ENCODE assay signal across 8 worm cellular contexts in the genomic region with DNA sequence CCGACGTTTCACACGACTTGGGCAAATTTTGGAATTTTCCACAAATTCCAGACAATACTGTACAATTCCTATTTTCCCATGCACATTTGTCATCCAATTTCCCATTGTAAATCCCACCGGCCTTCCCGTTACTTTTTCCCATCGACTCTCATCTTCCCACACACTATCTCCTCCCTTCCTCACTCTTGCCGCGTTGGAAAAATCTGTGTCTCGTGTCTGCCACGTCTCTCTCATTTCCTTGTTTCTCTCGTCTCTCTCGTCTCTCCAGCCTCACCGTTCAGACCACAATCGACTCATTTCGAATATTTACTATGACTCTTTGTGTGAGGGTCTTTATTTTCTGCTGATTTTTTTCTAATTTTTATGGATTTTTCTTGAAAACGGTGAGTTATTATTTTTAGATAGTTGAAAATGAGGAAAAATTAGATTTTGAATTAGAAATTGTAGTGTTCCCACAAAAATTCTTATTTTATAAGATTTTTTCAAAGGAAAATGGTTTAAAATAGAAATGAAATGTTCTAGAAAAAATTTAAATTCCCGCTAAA.
TF ChIP-seq lines count a peak whose summit lies in the region.

TSS of gene K02E2.11 (plus strand) at position 251 of the 545 bp plus-strand sequence.

TF ChIP-seq in whole organism, L1 larva, 84 proteins besides CTCF, POLR2A, EP300 and RAD21 (continues in another document):
- TF ChIP-seq efl-3 (GFP tag; optimal IDR thresholded peaks at IDR 0.05; lab: Kevin White, UChicago) (no peak), nhr-85 (tag; lab: Kevin White, UChicago) (no peak), lin-13 (GFP tag; optimal IDR thresholded peaks at IDR 0.05; lab: Kevin White, UChicago) (no peak), swsn-7 (tag; optimal IDR thresholded peaks at IDR 0.05; lab: Kevin White, UChicago) (peak; percentile 53), lsy-2 (tag; optimal IDR thresholded peaks at IDR 0.05; lab: Kevin White, UChicago) (peak; percentile 23 to 44), mep-1 (tag; optimal IDR thresholded peaks at IDR 0.05; lab: Kevin White, UChicago) (peak; percentile 41), skn-1 (tag; optimal IDR thresholded peaks at IDR 0.05; lab: Kevin White, UChicago) (peak; percentile 57), lin-35 (GFP tag; optimal IDR thresholded peaks at IDR 0.05; lab: Kevin White, UChicago) (peak; percentile 23 to 60), ztf-4 (tag; optimal IDR thresholded peaks at IDR 0.05; lab: Kevin White, UChicago) (no peak), vab-15 (tag; optimal IDR thresholded peaks at IDR 0.05; lab: Kevin White, UChicago) (no peak), elt-2 (tag; optimal IDR thresholded peaks at IDR 0.05; lab: Kevin White, UChicago) (no peak)

TF ChIP-seq in whole organism, L2 larva, 48 proteins besides CTCF, POLR2A, EP300 and RAD21 (continues in another document):
- TF ChIP-seq ceh-82 (tag; optimal IDR thresholded peaks at IDR 0.05; lab: Kevin White, UChicago) (no peak), nhr-129 (tag; optimal IDR thresholded peaks at IDR 0.05; lab: Kevin White, UChicago) (peak; percentile 65), egl-27 (tag; optimal IDR thresholded peaks at IDR 0.05; lab: Kevin White, UChicago) (no peak), C34F6.9 (tag; optimal IDR thresholded peaks at IDR 0.05; lab: Kevin White, UChicago) (peak; percentile 80), unc-55 (GFP tag; optimal IDR thresholded peaks at IDR 0.05; lab: Kevin White, UChicago) (peak; percentile 67), nhr-77 (tag; optimal IDR thresholded peaks at IDR 0.05; lab: Kevin White, UChicago) (no peak), lsy-2 (tag; optimal IDR thresholded peaks at IDR 0.05; lab: Kevin White, UChicago) (peak in 1 of 2 experiments; percentile 60), mdl-1 (tag; optimal IDR thresholded peaks at IDR 0.05; lab: Kevin White, UChicago) (peak; percentile 18 to 33), gmeb-1 (tag; optimal IDR thresholded peaks at IDR 0.05; lab: Kevin White, UChicago) (peak; percentile 3), ztf-4 (tag; optimal IDR thresholded peaks at IDR 0.05; lab: Kevin White, UChicago) (no peak), crh-2 (tag; optimal IDR thresholded peaks at IDR 0.05; lab: Kevin White, UChicago) (peak; percentile 98)

TF ChIP-seq in whole organism, L3 larva, 47 proteins besides CTCF, POLR2A, EP300 and RAD21 (continues in another document):
- TF ChIP-seq ama-1 (optimal IDR thresholded peaks at IDR 0.05; lab: Kevin White, UChicago) (no peak), elt-2 (tag; optimal IDR thresholded peaks at IDR 0.05; lab: Kevin White, UChicago) (no peak), nhr-23 (tag; optimal IDR thresholded peaks at IDR 0.05; lab: Kevin White, UChicago) (peak; percentile 10), nhr-28 (tag; optimal IDR thresholded peaks at IDR 0.05; lab: Kevin White, UChicago) (no peak), nfya-1 (tag; optimal IDR thresholded peaks at IDR 0.05; lab: Kevin White, UChicago; ENCODE audit: insufficient read depth) (peak; percentile 61), lin-39 (tag; optimal IDR thresholded peaks at IDR 0.05; lab: Kevin White, UChicago) (peak; percentile 5), lin-15B (tag; optimal IDR thresholded peaks at IDR 0.05; lab: Kevin White, UChicago) (peak; percentile 11), nhr-25 (tag; optimal IDR thresholded peaks at IDR 0.05; lab: Kevin White, UChicago) (peak; percentile 27), egl-5 (tag; optimal IDR thresholded peaks at IDR 0.05; lab: Kevin White, UChicago) (peak; percentile 71), jun-1 (tag; optimal IDR thresholded peaks at IDR 0.05; lab: Kevin White, UChicago) (no peak), snpc-4 (tag; optimal IDR thresholded peaks at IDR 0.05; lab: Kevin White, UChicago) (peak; percentile 18)

TF ChIP-seq in whole organism, L4 larva, 104 proteins besides CTCF, POLR2A, EP300 and RAD21 (continues in another document):
- TF ChIP-seq nhr-10 (tag; optimal IDR thresholded peaks at IDR 0.05; lab: Kevin White, UChicago) (no peak), hlh-30 (tag; optimal IDR thresholded peaks at IDR 0.05; lab: Kevin White, UChicago; ENCODE audit: insufficient read depth) (peak; percentile 89), F26F4.8 (GFP tag; conservative IDR thresholded peaks at IDR 0.05; lab: Robert Waterston, UW) (no peak), egl-27 (tag; optimal IDR thresholded peaks at IDR 0.05; lab: Kevin White, UChicago) (no peak), lsy-2 (tag; optimal IDR thresholded peaks at IDR 0.05; lab: Kevin White, UChicago) (peak in 1 of 2 experiments; percentile 60), vab-7 (GFP tag; IDR thresholded peaks at IDR 0.05; lab: Robert Waterston, UW) (no peak), hmg-1.1 (GFP tag; IDR thresholded peaks at IDR 0.05; lab: Robert Waterston, UW) (peak; percentile 71), mep-1 (tag; optimal IDR thresholded peaks at IDR 0.05; lab: Kevin White, UChicago) (peak; percentile 58), unc-62 (GFP tag; optimal IDR thresholded peaks at IDR 0.05 in 1 of 2; lab: Kevin White, UChicago) (peak in 1 of 2 experiments; percentile 94), unc-62 (tag; optimal IDR thresholded peaks at IDR 0.05; lab: Kevin White, UChicago) (no peak), nhr-6 (tag; optimal IDR thresholded peaks at IDR 0.05; lab: Kevin White, UChicago) (peak; percentile 70)

TF ChIP-seq in whole organism, early embryonic, 17 proteins besides CTCF, POLR2A, EP300 and RAD21:
- TF ChIP-seq hmg-4 (GFP tag; optimal IDR thresholded peaks at IDR 0.05; lab: Kevin White, UChicago) (peak; percentile 3), pes-1 (GFP tag; IDR thresholded peaks at IDR 0.05; lab: Robert Waterston, UW) (no peak), flt-1 (GFP tag; IDR thresholded peaks at IDR 0.05; lab: Robert Waterston, UW) (no peak), ama-1 (optimal IDR thresholded peaks at IDR 0.05; lab: Kevin White, UChicago) (no peak), F13C5.2 (tag; optimal IDR thresholded peaks at IDR 0.05; lab: Kevin White, UChicago) (peak; percentile 69)

TF ChIP-seq in whole organism, late embryonic, 69 proteins besides CTCF, POLR2A, EP300 and RAD21 (continues in another document):
- TF ChIP-seq nfya-1 (tag; optimal IDR thresholded peaks at IDR 0.05; lab: Kevin White, UChicago) (peak; percentile 64), hlh-8 (tag; optimal IDR thresholded peaks at IDR 0.05; lab: Kevin White, UChicago) (peak; percentile 16), unc-42 (tag; optimal IDR thresholded peaks at IDR 0.05; lab: Kevin White, UChicago) (peak; percentile 49), tbx-2 (tag; optimal IDR thresholded peaks at IDR 0.05; lab: Kevin White, UChicago) (peak; percentile 1), elt-2 (tag; optimal IDR thresholded peaks at IDR 0.05; lab: Kevin White, UChicago) (no peak), lin-11 (tag; optimal IDR thresholded peaks at IDR 0.05; lab: Kevin White, UChicago) (no peak), ref-2 (tag; optimal IDR thresholded peaks at IDR 0.05; lab: Kevin White, UChicago) (peak; percentile 59), hlh-13 (GFP tag; optimal IDR thresholded peaks at IDR 0.05; lab: Kevin White, UChicago) (no peak), ceh-18 (tag; optimal IDR thresholded peaks at IDR 0.05; lab: Kevin White, UChicago) (peak; percentile 29), dve-1 (tag; optimal IDR thresholded peaks at IDR 0.05; lab: Kevin White, UChicago) (peak; percentile 1), fax-1 (tag; optimal IDR thresholded peaks at IDR 0.05; lab: Kevin White, UChicago) (no peak), eyg-1 (tag; optimal IDR thresholded peaks at IDR 0.05; lab: Kevin White, UChicago) (no peak), hlh-30 (tag; optimal IDR thresholded peaks at IDR 0.05; lab: Kevin White, UChicago; ENCODE audit: insufficient read depth) (peak; percentile 86), ceh-31 (tag; optimal IDR thresholded peaks at IDR 0.05; lab: Kevin White, UChicago) (peak; percentile 69)

TF ChIP-seq in whole organism, mixed stage, embryonic, 35 proteins besides CTCF, POLR2A, EP300 and RAD21:
- TF ChIP-seq hlh-1 (tag; optimal IDR thresholded peaks at IDR 0.05; lab: Kevin White, UChicago) (peak; percentile 58), zip-8 (tag; optimal IDR thresholded peaks at IDR 0.05; lab: Kevin White, UChicago) (no peak), ceh-83 (GFP tag; optimal IDR thresholded peaks at IDR 0.05; lab: Kevin White, UChicago) (no peak), tbx-8 (GFP tag; optimal IDR thresholded peaks at IDR 0.05; lab: Kevin White, UChicago) (no peak), lin-13 (tag; optimal IDR thresholded peaks at IDR 0.05; lab: Kevin White, UChicago) (peak; percentile 13), nhr-237 (tag; optimal IDR thresholded peaks at IDR 0.05; lab: Kevin White, UChicago) (peak; percentile 0), elt-1 (tag; optimal IDR thresholded peaks at IDR 0.05; lab: Kevin White, UChicago; ENCODE audit: borderline replicate concordance, insufficient read depth) (no peak), ceh-39 (tag; optimal IDR thresholded peaks at IDR 0.05; lab: Kevin White, UChicago) (peak; percentile 53), ces-1 (GFP tag; optimal IDR thresholded peaks at IDR 0.05; lab: Kevin White, UChicago) (peak; percentile 42), pha-4 (tag; optimal IDR thresholded peaks at IDR 0.05; lab: Kevin White, UChicago) (peak; percentile 46), snpc-4 (tag; optimal IDR thresholded peaks at IDR 0.05; lab: Kevin White, UChicago) (no peak), unc-62 (GFP tag; optimal IDR thresholded peaks at IDR 0.05; lab: Kevin White, UChicago) (peak; percentile 37), drap-1 (GFP tag; optimal IDR thresholded peaks at IDR 0.05; lab: Kevin White, UChicago) (peak; percentile 49), ham-2 (GFP tag; optimal IDR thresholded peaks at IDR 0.05; lab: Kevin White, UChicago) (no peak)

TF ChIP-seq in whole organism, young adult, 124 proteins besides CTCF, POLR2A, EP300 and RAD21 (continues in another document):
- TF ChIP-seq ZK185.1 (tag; optimal IDR thresholded peaks at IDR 0.05; lab: Kevin White, UChicago; ENCODE audit: poor library complexity, severe bottlenecking) (no peak), F39B2.1 (GFP tag; IDR thresholded peaks at IDR 0.05; lab: Robert Waterston, UW) (no peak), hmg-1.2 (GFP tag; IDR thresholded peaks at IDR 0.05; lab: Robert Waterston, UW) (peak; percentile 87; the same call in 1 of the 2 replicates), lir-1 (GFP tag; conservative IDR thresholded peaks at IDR 0.05; lab: Robert Waterston, UW) (no peak), ceh-100 (GFP tag; IDR thresholded peaks at IDR 0.05; lab: Robert Waterston, UW) (no peak), pbrm-1 (GFP tag; IDR thresholded peaks at IDR 0.05; lab: Robert Waterston, UW) (no peak), let-607 (tag; optimal IDR thresholded peaks at IDR 0.05; lab: Kevin White, UChicago) (peak in 1 of 2 experiments; percentile 63), K12H6.12 (tag; optimal IDR thresholded peaks at IDR 0.05; lab: Kevin White, UChicago) (peak; percentile 40), aptf-2 (GFP tag; conservative IDR thresholded peaks at IDR 0.05; lab: Robert Waterston, UW) (no peak), hlh-26 (GFP tag; conservative IDR thresholded peaks at IDR 0.05; lab: Robert Waterston, UW) (no peak), aptf-3 (GFP tag; IDR thresholded peaks at IDR 0.05; lab: Robert Waterston, UW) (no peak), F33H1.4 (GFP tag; IDR thresholded peaks at IDR 0.05; lab: Robert Waterston, UW) (no peak), D2030.7 (GFP tag; IDR thresholded peaks at IDR 0.05; lab: Robert Waterston, UW) (no peak), lin-40 (tag; optimal IDR thresholded peaks at IDR 0.05; lab: Kevin White, UChicago) (peak; percentile 19), B0261.1 (tag; optimal IDR thresholded peaks at IDR 0.05; lab: Kevin White, UChicago) (no peak), die-1 (tag; optimal IDR thresholded peaks at IDR 0.05; lab: Kevin White, UChicago) (no peak)
